Fruit fly (Drosophila melanogaster) whole organism, embryonic: ENCODE data around the gene CG5171.

Source experiments
- Atf-2 ChIP-seq: fragments of 200-800 bp; sonication (Bioruptor generic); optimal IDR thresholded peaks from 2 replicates; lab custom pipeline; 2016; ENCODE audit warnings: missing biosample characterization, missing genetic modification characterization
- Awh ChIP-seq: fragments of 200-800 bp; sonication (Bioruptor generic); IDR thresholded peaks from 2 replicates; pipeline ENCODE4, ENCODE4 v1.3.6; 2022; ENCODE audit warnings: missing biosample characterization, missing genetic modification characterization
- Bdp1 ChIP-seq: fragments of 200-800 bp; sonication (Bioruptor generic); optimal IDR thresholded peaks from 3 replicates; lab custom pipeline; 2016; ENCODE audit warnings: missing biosample characterization, missing genetic modification characterization
- Bgb ChIP-seq: fragments of 200-800 bp; sonication (Bioruptor generic); IDR thresholded peaks from 2 replicates; pipeline ENCODE4 v1.3.6; 2022; ENCODE audit warnings: missing biosample characterization, missing genetic modification characterization; ENCODE audit not compliant: partially characterized antibody
- CG10462 ChIP-seq: fragments of 200-800 bp; sonication (Bioruptor generic); optimal IDR thresholded peaks from 2 replicates; lab custom pipeline; 2016; ENCODE audit warnings: missing biosample characterization, missing genetic modification characterization
- CG11504 ChIP-seq: fragments of 200-800 bp; sonication (Bioruptor generic); optimal IDR thresholded peaks from 3 replicates; lab custom pipeline; 2019; ENCODE audit warnings: missing biosample characterization, mild to moderate bottlenecking, missing genetic modification characterization, moderate library complexity
- CG11696 ChIP-seq: fragments of 200-800 bp; sonication (Bioruptor generic); IDR thresholded peaks from 2 replicates; pipeline ENCODE4 v1.3.6; 2022; ENCODE audit warnings: missing biosample characterization, missing genetic modification characterization
- CG12769 ChIP-seq: fragments of 200-800 bp; sonication (Bioruptor generic); optimal IDR thresholded peaks from 2 replicates; lab custom pipeline; 2019; ENCODE audit warnings: missing biosample characterization, mild to moderate bottlenecking, missing genetic modification characterization, moderate library complexity
- CG13424 ChIP-seq: fragments of 200-800 bp; sonication (Bioruptor generic); optimal IDR thresholded peaks from 2 replicates; lab custom pipeline; 2019; ENCODE audit warnings: missing biosample characterization, mild to moderate bottlenecking, missing genetic modification characterization, moderate library complexity
- CG13775 ChIP-seq: fragments of 200-800 bp; sonication (Bioruptor generic); optimal IDR thresholded peaks from 3 replicates; lab custom pipeline; 2017; ENCODE audit warnings: missing biosample characterization, mild to moderate bottlenecking, missing genetic modification characterization
- CG13894 ChIP-seq: fragments of 200-800 bp; sonication (Bioruptor generic); optimal IDR thresholded peaks from 3 replicates; lab custom pipeline; 2018; ENCODE audit warnings: missing biosample characterization, mild to moderate bottlenecking, missing genetic modification characterization, moderate library complexity
- CG1529 ChIP-seq: fragments of 200-800 bp; sonication (Bioruptor generic); optimal IDR thresholded peaks from 3 replicates; lab custom pipeline; 2018; ENCODE audit warnings: missing biosample characterization, missing genetic modification characterization
- CG1647 ChIP-seq: fragments of 200-800 bp; sonication (Bioruptor generic); optimal IDR thresholded peaks from 3 replicates; lab custom pipeline; 2016; ENCODE audit warnings: missing biosample characterization, missing genetic modification characterization
- CG16863 ChIP-seq: fragments of 200-800 bp; sonication (Bioruptor generic); optimal IDR thresholded peaks from 3 replicates; lab custom pipeline; 2016; ENCODE audit warnings: missing biosample characterization, missing genetic modification characterization
- CG18476 ChIP-seq: fragments of 200-800 bp; sonication (Bioruptor generic); optimal IDR thresholded peaks from 2 replicates; lab custom pipeline; 2016; ENCODE audit warnings: missing biosample characterization, mild to moderate bottlenecking, missing genetic modification characterization
- CG31224 ChIP-seq: fragments of 200-800 bp; sonication (Bioruptor generic); IDR thresholded peaks from 2 replicates; pipeline ENCODE4 v1.3.6; 2022; ENCODE audit warnings: missing biosample characterization, missing genetic modification characterization
- CG3726 ChIP-seq: fragments of 200-800 bp; sonication (Bioruptor generic); IDR thresholded peaks from 3 replicates; pipeline ENCODE4, ENCODE4 v1.3.6; 2022; ENCODE audit warnings: missing biosample characterization, missing genetic modification characterization
- CG4328 ChIP-seq: fragments of 200-800 bp; sonication (Bioruptor generic); optimal IDR thresholded peaks from 3 replicates; lab custom pipeline; 2017; ENCODE audit warnings: missing biosample characterization, missing genetic modification reagents, missing genetic modification characterization
- CG4404 ChIP-seq: fragments of 200-800 bp; sonication (Bioruptor generic); IDR thresholded peaks from 2 replicates; pipeline ENCODE4 v1.3.6; 2022; ENCODE audit warnings: missing biosample characterization, missing genetic modification characterization
- CG5245 ChIP-seq: fragments of 200-800 bp; sonication (Bioruptor generic); optimal IDR thresholded peaks from 3 replicates; lab custom pipeline; 2016; ENCODE audit warnings: missing biosample characterization, missing genetic modification characterization
- CG6175 ChIP-seq: fragments of 200-800 bp; sonication (Bioruptor generic); IDR thresholded peaks from 3 replicates; pipeline ENCODE4 v1.3.6; 2022; ENCODE audit warnings: missing biosample characterization, missing genetic modification characterization
- CG6272 ChIP-seq: fragments of 200-800 bp; sonication (Bioruptor generic); IDR thresholded peaks from 2 replicates; pipeline ENCODE4 v1.3.6; 2022; ENCODE audit warnings: missing biosample characterization, missing genetic modification characterization
- CHES-1-like ChIP-seq: fragments of 200-800 bp; sonication (Bioruptor generic); optimal IDR thresholded peaks from 2 replicates; lab custom pipeline; 2016; ENCODE audit warnings: missing biosample characterization, missing genetic modification characterization
- Chrac-16 ChIP-seq: fragments of 200-800 bp; sonication (Bioruptor generic); optimal IDR thresholded peaks from 3 replicates; lab custom pipeline; 2016; ENCODE audit warnings: missing biosample characterization, missing genetic modification characterization
- Dfd ChIP-seq, 2 experiments: fragments of >200 bp; optimal IDR thresholded peaks; 2 replicates each; lab custom pipeline; 2017; ENCODE audit warnings: missing biosample characterization in 2 of 2, missing genetic modification characterization in 2 of 2
- E2f1 ChIP-seq: fragments of 200-800 bp; sonication (Bioruptor generic); IDR thresholded peaks from 2 replicates; pipeline ENCODE4 v1.3.6; 2022; ENCODE audit warnings: missing biosample characterization, missing genetic modification characterization
- Gug ChIP-seq: fragments of 200-800 bp; sonication (Bioruptor generic); IDR thresholded peaks from 4 replicates; pipeline ENCODE4 v1.3.6; 2022; ENCODE audit warnings: missing biosample characterization, missing genetic modification characterization
- Kr ChIP-seq: fragments of 200-800 bp; sonication (Bioruptor generic); optimal IDR thresholded peaks from 2 replicates; lab custom pipeline; 2017; ENCODE audit warnings: missing biosample characterization, mild to moderate bottlenecking, missing genetic modification characterization
- Lim3 ChIP-seq: fragments of 200-800 bp; sonication (Bioruptor generic); IDR thresholded peaks from 2 replicates; pipeline ENCODE4 v1.3.6; 2022; ENCODE audit warnings: missing biosample characterization, missing genetic modification characterization
- Mad ChIP-seq: fragments of 200-800 bp; sonication (Bioruptor generic); optimal IDR thresholded peaks from 2 replicates; lab custom pipeline; 2016; ENCODE audit warnings: missing biosample characterization, missing genetic modification characterization
- NK7.1 ChIP-seq: fragments of 200-800 bp; sonication (Bioruptor generic); optimal IDR thresholded peaks from 3 replicates; lab custom pipeline; 2016; ENCODE audit warnings: missing biosample characterization, missing genetic modification characterization
- Six4 ChIP-seq: fragments of 200-800 bp; sonication (Bioruptor generic); optimal IDR thresholded peaks from 2 replicates; lab custom pipeline; 2016; ENCODE audit warnings: missing biosample characterization, missing genetic modification characterization
- Sox102F ChIP-seq: fragments of 200-800 bp; sonication (Bioruptor generic); optimal IDR thresholded peaks from 2 replicates; lab custom pipeline; 2018; ENCODE audit warnings: missing biosample characterization, mild to moderate bottlenecking, missing genetic modification characterization, moderate library complexity
- Trl ChIP-seq, 3 experiments: fragments of >200 bp in 2 of 3; fragments of 200-800 bp in 1 of 3; sonication (Bioruptor generic) in 1 of 3; optimal IDR thresholded peaks; 2 replicates in 1 of 3; 3 replicates in 2 of 3; lab custom pipeline; 2016 to 2017; ENCODE audit warnings: missing biosample characterization in 1 of 3, missing genetic modification characterization in 1 of 3
- caup ChIP-seq: fragments of 200-800 bp; sonication (Bioruptor generic); optimal IDR thresholded peaks from 3 replicates; lab custom pipeline; 2017; ENCODE audit warnings: missing biosample characterization, mild to moderate bottlenecking, missing genetic modification characterization, moderate library complexity; ENCODE audit not compliant: severe bottlenecking
- da ChIP-seq: fragments of 200-800 bp; sonication (Bioruptor generic); optimal IDR thresholded peaks from 2 replicates; lab custom pipeline; 2016; ENCODE audit warnings: missing biosample characterization, missing genetic modification characterization
- gro ChIP-seq: fragments of 200-800 bp; sonication (Bioruptor generic); optimal IDR thresholded peaks from 2 replicates; lab custom pipeline; 2016; ENCODE audit warnings: missing biosample characterization, missing genetic modification characterization
- hb ChIP-seq: fragments of 200-800 bp; sonication (Bioruptor generic); IDR thresholded peaks from 3 replicates; pipeline ENCODE4 v1.3.6; 2022; ENCODE audit warnings: missing biosample characterization, missing genetic modification characterization; ENCODE audit not compliant: partially characterized antibody
- her ChIP-seq: fragments of 200-800 bp; sonication (Bioruptor generic); optimal IDR thresholded peaks from 2 replicates; lab custom pipeline; 2016; ENCODE audit warnings: missing biosample characterization, missing genetic modification characterization
- knrl ChIP-seq: fragments of 200-800 bp; sonication (Bioruptor generic); IDR thresholded peaks from 3 replicates; pipeline ENCODE4 v1.3.6; 2022; ENCODE audit warnings: missing biosample characterization, missing genetic modification characterization; ENCODE audit not compliant: partially characterized antibody
- org-1 ChIP-seq: fragments of 200-800 bp; sonication (Bioruptor generic); optimal IDR thresholded peaks from 2 replicates; lab custom pipeline; 2017; ENCODE audit warnings: missing biosample characterization, missing genetic modification characterization
- sim ChIP-seq: fragments of 200-800 bp; sonication (Bioruptor generic); IDR thresholded peaks from 2 replicates; pipeline ENCODE4 v1.3.6; 2022; ENCODE audit warnings: missing biosample characterization, missing genetic modification characterization
- slbo ChIP-seq: fragments of 200-800 bp; sonication (Bioruptor generic); IDR thresholded peaks from 2 replicates; pipeline ENCODE4 v1.3.6; 2022; ENCODE audit warnings: missing biosample characterization, missing genetic modification characterization
- so ChIP-seq: fragments of 200-800 bp; sonication (Bioruptor generic); IDR thresholded peaks from 3 replicates; pipeline ENCODE4 v1.3.6; 2022; ENCODE audit warnings: missing biosample characterization, missing genetic modification characterization
- toy ChIP-seq: fragments of 200-800 bp; sonication (Bioruptor generic); IDR thresholded peaks from 2 replicates; pipeline ENCODE4 v1.3.6; 2022; ENCODE audit warnings: missing biosample characterization, missing genetic modification characterization
- trh ChIP-seq: fragments of 200-800 bp; sonication (Bioruptor generic); optimal IDR thresholded peaks from 2 replicates; lab custom pipeline; 2016; ENCODE audit warnings: missing biosample characterization, missing genetic modification characterization
- twi ChIP-seq: fragments of 200-800 bp; optimal IDR thresholded peaks from 2 replicates; lab custom pipeline; 2019; ENCODE audit warnings: missing biosample characterization, mild to moderate bottlenecking, missing genetic modification characterization, moderate library complexity
- vvl ChIP-seq: fragments of 200-800 bp; sonication (Bioruptor generic); IDR thresholded peaks from 2 replicates; pipeline ENCODE4 v1.3.6; 2022; ENCODE audit warnings: missing biosample characterization, missing genetic modification characterization
- zf30C ChIP-seq: fragments of 200-800 bp; sonication (Bioruptor generic); optimal IDR thresholded peaks from 3 replicates; lab custom pipeline; 2018; ENCODE audit warnings: missing biosample characterization, mild to moderate bottlenecking, missing genetic modification characterization

CG5171 gene

dm6 chr2L:7420305-7421287, 19.5 kb downstream of the CG5171 start (continued):
- TF ChIP-seq vvl (GFP tag; lab: Robert Waterston, UW): peak; percentile 69
- peak; percentile 52 for TF ChIP-seq CG1647 (GFP tag; lab: Kevin White, UChicago)
- TF ChIP-seq da (GFP tag; lab: Kevin White, UChicago): peak; percentile 19
- TF ChIP-seq CG13424 (tag; lab: Kevin White, UChicago): peak; percentile 37
- no peak for TF ChIP-seq CG5245
- TF ChIP-seq sim (GFP tag; lab: Robert Waterston, UW): no peak
- peak; percentile 67 for TF ChIP-seq gro
- no peak for TF ChIP-seq Lim3 (GFP tag; lab: Robert Waterston, UW)
- TF ChIP-seq slbo (GFP tag; lab: Robert Waterston, UW): peak; percentile 92
- no peak for TF ChIP-seq Mad (GFP tag; lab: Kevin White, UChicago)
- peak; percentile 67 for TF ChIP-seq CG6272
- peak; percentile 13 to 38 for TF ChIP-seq Trl (optimal IDR thresholded peaks at IDR 0.05; lab: Kevin White, UChicago)
- TF ChIP-seq Trl (GFP tag; optimal IDR thresholded peaks at IDR 0.05; lab: Kevin White, UChicago): no peak
- peak; percentile 28 for TF ChIP-seq CG16863 (GFP tag; lab: Kevin White, UChicago)
- TF ChIP-seq her (GFP tag; lab: Kevin White, UChicago): peak; percentile 72
- no peak for TF ChIP-seq CG11696 (GFP tag; lab: Robert Waterston, UW)
- TF ChIP-seq Kr: no peak
- TF ChIP-seq NK7.1 (GFP tag; lab: Kevin White, UChicago): peak; percentile 50
- peak; percentile 58 for TF ChIP-seq E2f1
- TF ChIP-seq trh (GFP tag; lab: Kevin White, UChicago): no peak
- no peak for TF ChIP-seq hb (GFP tag; lab: Robert Waterston, UW)
- peak; percentile 81 for TF ChIP-seq CG13894 (tag; lab: Kevin White, UChicago)
- peak; percentile 81 for TF ChIP-seq CHES-1-like (GFP tag; lab: Kevin White, UChicago)
- TF ChIP-seq toy (GFP tag; lab: Robert Waterston, UW): peak; percentile 24; the same call in 1 of the 2 replicates
- TF ChIP-seq twi (tag; lab: Kevin White, UChicago): no peak
- peak; percentile 71 for TF ChIP-seq caup (GFP tag; lab: Kevin White, UChicago)
- TF ChIP-seq CG31224 (GFP tag; lab: Robert Waterston, UW): peak; percentile 65
- peak; percentile 70 for TF ChIP-seq Gug (GFP tag; lab: Robert Waterston, UW)
- TF ChIP-seq CG4328 (GFP tag; lab: Kevin White, UChicago): no peak
- TF ChIP-seq Six4 (GFP tag; lab: Kevin White, UChicago): peak; percentile 41
- TF ChIP-seq Dfd (GFP tag; optimal IDR thresholded peaks at IDR 0.05; lab: Kevin White, UChicago): no peak
- TF ChIP-seq Bgb: no peak
- TF ChIP-seq CG10462 (GFP tag; lab: Kevin White, UChicago): no peak
- TF ChIP-seq so (GFP tag; lab: Robert Waterston, UW): no peak
- peak; percentile 62 for TF ChIP-seq org-1 (GFP tag; lab: Kevin White, UChicago)
- TF ChIP-seq CG12769: peak; percentile 86
- TF ChIP-seq CG1529 (GFP tag; lab: Kevin White, UChicago): peak; percentile 10
- TF ChIP-seq CG4404: peak; percentile 58
- no peak for TF ChIP-seq CG3726 (GFP tag; lab: Robert Waterston, UW)
- TF ChIP-seq Sox102F (GFP tag; lab: Kevin White, UChicago): peak; percentile 27
- TF ChIP-seq CG18476 (GFP tag; lab: Kevin White, UChicago): no peak
- no peak for TF ChIP-seq zf30C
- TF ChIP-seq CG11504 (tag; lab: Kevin White, UChicago): peak; percentile 60
- TF ChIP-seq knrl: no peak
- TF ChIP-seq CG6175 (GFP tag; lab: Robert Waterston, UW): no peak
- TF ChIP-seq CG13775 (GFP tag; lab: Kevin White, UChicago): peak; percentile 51
- TF ChIP-seq Awh: 0 out of 2 replicates have a peak, but pooled peaks have one; percentile 21
- TF ChIP-seq Bdp1: peak; percentile 35
- TF ChIP-seq Atf-2 (GFP tag; lab: Kevin White, UChicago): peak; percentile 41
- TF ChIP-seq Chrac-16: peak; percentile 63
